Worm (Caenorhabditis elegans) whole organism, L2 larva: Measurements from ENCODE around the gene nhr-28.
A peak's percentile ranks its signal among the peaks of the same experiment; 100 is the strongest.

Experiments
- F13H6.1 ChIP-seq: sonication (generic microtip); optimal IDR thresholded peaks from 2 replicates; lab custom pipeline; 2016; ENCODE audit warnings: missing genetic modification characterization, missing compliant biosample characterization
- Y55F3AM.14 ChIP-seq: fragments of 200-800 bp; sonication (Bioruptor generic); optimal IDR thresholded peaks from 2 replicates; lab custom pipeline; 2018; ENCODE audit warnings: mild to moderate bottlenecking, missing genetic modification characterization, missing compliant biosample characterization
- ZK546.5 ChIP-seq: sonication (generic microtip); optimal IDR thresholded peaks from 2 replicates; lab custom pipeline; 2017; ENCODE audit warnings: missing biosample characterization, missing genetic modification characterization
- alr-1 ChIP-seq: fragments of 150-350 bp; optimal IDR thresholded peaks from 2 replicates; lab custom pipeline; 2014; ENCODE audit warnings: missing biosample characterization, missing genetic modification characterization
- ama-1 ChIP-seq: fragments of 150-350 bp; optimal IDR thresholded peaks from 2 replicates; lab custom pipeline; 2018; ENCODE audit warnings: inconsistent platforms
- blmp-1 ChIP-seq: sonication (generic microtip); optimal IDR thresholded peaks from 2 replicates; lab custom pipeline; 2017; ENCODE audit warnings: missing genetic modification characterization, mild to moderate bottlenecking, missing compliant biosample characterization, antibody characterized with exemption, moderate library complexity; ENCODE audit not compliant: insufficient read depth
- ceh-16 ChIP-seq: fragments of 150-350 bp; optimal IDR thresholded peaks from 2 replicates; lab custom pipeline; 2014; ENCODE audit warnings: missing biosample characterization, missing genetic modification characterization
- ceh-82 ChIP-seq: fragments of 150-350 bp; optimal IDR thresholded peaks from 2 replicates; lab custom pipeline; 2014; ENCODE audit warnings: missing biosample characterization, missing genetic modification characterization
- crh-2 ChIP-seq: sonication (generic microtip); optimal IDR thresholded peaks from 2 replicates; lab custom pipeline; 2017; ENCODE audit warnings: missing biosample characterization, missing genetic modification characterization
- dmd-4 ChIP-seq: sonication (generic microtip); optimal IDR thresholded peaks from 2 replicates; lab custom pipeline; 2017; ENCODE audit warnings: missing biosample characterization, missing genetic modification characterization
- elt-1 ChIP-seq: fragments of 150-350 bp; optimal IDR thresholded peaks from 2 replicates; lab custom pipeline; 2014; ENCODE audit warnings: missing biosample characterization, missing genetic modification characterization
- elt-3 ChIP-seq: sonication (generic microtip); optimal IDR thresholded peaks from 2 replicates; lab custom pipeline; 2017; ENCODE audit warnings: missing biosample characterization, missing genetic modification characterization
- fos-1 ChIP-seq: fragments of 150-350 bp; optimal IDR thresholded peaks from 2 replicates; lab custom pipeline; 2014; ENCODE audit warnings: missing biosample characterization, missing genetic modification characterization
- lin-13 ChIP-seq: fragments of 150-350 bp; optimal IDR thresholded peaks from 2 replicates; lab custom pipeline; 2014; ENCODE audit warnings: missing biosample characterization, missing genetic modification reagents, missing genetic modification characterization
- lin-39 ChIP-seq: fragments of 150-350 bp; optimal IDR thresholded peaks from 2 replicates; lab custom pipeline; 2014; ENCODE audit warnings: missing biosample characterization, missing genetic modification reagents, missing genetic modification characterization
- lsy-2 ChIP-seq, 2 experiments: fragments of 150-350 bp in 1 of 2; sonication (generic microtip) in 1 of 2; optimal IDR thresholded peaks; 2 replicates each; lab custom pipeline; 2014 to 2017; ENCODE audit warnings: missing biosample characterization in 2 of 2, missing genetic modification characterization in 2 of 2
- mab-5 ChIP-seq: fragments of 150-350 bp; optimal IDR thresholded peaks from 2 replicates; lab custom pipeline; 2014; ENCODE audit warnings: missing biosample characterization, missing genetic modification characterization
- mbf-1 ChIP-seq: sonication (generic microtip); optimal IDR thresholded peaks from 2 replicates; lab custom pipeline; 2017; ENCODE audit warnings: missing biosample characterization, missing genetic modification characterization
- mdl-1 ChIP-seq, 2 experiments: fragments of 150-350 bp in 1 of 2; sonication (generic microtip) in 1 of 2; optimal IDR thresholded peaks; 2 replicates each; lab custom pipeline; 2017; ENCODE audit warnings: missing biosample characterization in 2 of 2, missing genetic modification characterization in 2 of 2
- nhr-10 ChIP-seq: sonication (generic microtip); optimal IDR thresholded peaks from 2 replicates; lab custom pipeline; 2017; ENCODE audit warnings: missing biosample characterization, missing genetic modification characterization
- nhr-11 ChIP-seq: fragments of 150-350 bp; optimal IDR thresholded peaks from 2 replicates; lab custom pipeline; 2014; ENCODE audit warnings: missing biosample characterization, missing genetic modification characterization
- nhr-129 ChIP-seq: fragments of 150-350 bp; optimal IDR thresholded peaks from 2 replicates; lab custom pipeline; 2014; ENCODE audit warnings: missing biosample characterization, missing genetic modification characterization
- nhr-21 ChIP-seq: fragments of 150-350 bp; optimal IDR thresholded peaks from 2 replicates; lab custom pipeline; 2014; ENCODE audit warnings: missing biosample characterization, missing genetic modification characterization
- nhr-77 ChIP-seq: fragments of 150-350 bp; optimal IDR thresholded peaks from 2 replicates; lab custom pipeline; 2014; ENCODE audit warnings: missing biosample characterization, missing genetic modification characterization
- peb-1 ChIP-seq: fragments of 150-350 bp; optimal IDR thresholded peaks from 2 replicates; lab custom pipeline; 2014; ENCODE audit warnings: missing biosample characterization, missing genetic modification characterization
- sem-4 ChIP-seq: fragments of 150-350 bp; optimal IDR thresholded peaks from 2 replicates; lab custom pipeline; 2014; ENCODE audit warnings: missing biosample characterization, missing genetic modification reagents, missing genetic modification characterization
- sma-3 ChIP-seq: sonication (generic microtip); optimal IDR thresholded peaks from 2 replicates; lab custom pipeline; 2016; ENCODE audit warnings: missing genetic modification reagents, missing genetic modification characterization, missing compliant biosample characterization
- sma-9 ChIP-seq, 2 experiments: fragments of 150-350 bp in 1 of 2; sonication (generic microtip) in 1 of 2; optimal IDR thresholded peaks; 2 replicates each; lab custom pipeline; 2014 to 2016; ENCODE audit warnings: missing genetic modification characterization in 2 of 2, mild to moderate bottlenecking in 1 of 2, missing biosample characterization in 1 of 2, missing compliant biosample characterization in 1 of 2, missing genetic modification reagents in 1 of 2, moderate library complexity in 1 of 2
- unc-39 ChIP-seq: fragments of 150-350 bp; optimal IDR thresholded peaks from 2 replicates; lab custom pipeline; 2014; ENCODE audit warnings: missing biosample characterization, missing genetic modification characterization
- unc-55 ChIP-seq: fragments of 150-350 bp; sonication (generic microtip); optimal IDR thresholded peaks from 3 replicates; lab custom pipeline; 2014; ENCODE audit warnings: missing biosample characterization, missing genetic modification reagents, missing genetic modification characterization
- unc-62 ChIP-seq: fragments of 150-350 bp; optimal IDR thresholded peaks from 2 replicates; lab custom pipeline; 2014; ENCODE audit warnings: missing biosample characterization, missing genetic modification reagents, missing genetic modification characterization
- zag-1 ChIP-seq: fragments of 150-350 bp; optimal IDR thresholded peaks from 2 replicates; lab custom pipeline; 2014; ENCODE audit warnings: missing biosample characterization, missing genetic modification characterization
- ztf-1 ChIP-seq: fragments of 200-800 bp; sonication (Bioruptor generic); conservative IDR thresholded peaks from 2 replicates; pipeline ENCODE4 v1.3.6; 2022; ENCODE audit warnings: missing genetic modification characterization, missing compliant biosample characterization
- ztf-11 ChIP-seq: sonication (generic microtip); optimal IDR thresholded peaks from 2 replicates; lab custom pipeline; 2017; ENCODE audit warnings: missing biosample characterization, missing genetic modification characterization

nhr-28 gene

DNA sequence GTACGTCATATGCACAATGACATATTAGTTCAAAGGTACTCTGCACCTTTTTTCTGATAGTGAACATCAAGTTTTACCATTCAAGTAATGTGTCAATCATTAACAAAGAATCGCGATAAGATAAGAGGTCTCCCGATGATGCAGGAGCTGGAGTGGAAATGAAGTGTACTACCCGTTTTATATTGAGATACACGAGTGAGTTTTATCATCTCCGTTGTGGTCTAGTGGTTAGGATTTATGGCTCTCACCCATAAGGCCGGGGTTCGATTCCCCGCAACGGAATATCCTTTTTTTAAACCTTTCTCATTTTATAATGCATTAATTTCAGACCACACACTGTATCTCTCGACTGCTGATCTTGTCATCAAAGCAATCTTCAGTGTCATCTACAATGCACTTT lies 23.1 kb downstream of the nhr-28 start (continued):
- peak; percentile 86 for TF ChIP-seq sma-9 (GFP tag; optimal IDR thresholded peaks at IDR 0.05; lab: Kevin White, UChicago)
- TF ChIP-seq sma-9 (tag; optimal IDR thresholded peaks at IDR 0.05; lab: Kevin White, UChicago) = no peak
- no peak for TF ChIP-seq ceh-16 (tag; lab: Kevin White, UChicago)
- no peak for TF ChIP-seq sem-4 (tag; lab: Kevin White, UChicago)
- no peak for TF ChIP-seq blmp-1

DNA sequence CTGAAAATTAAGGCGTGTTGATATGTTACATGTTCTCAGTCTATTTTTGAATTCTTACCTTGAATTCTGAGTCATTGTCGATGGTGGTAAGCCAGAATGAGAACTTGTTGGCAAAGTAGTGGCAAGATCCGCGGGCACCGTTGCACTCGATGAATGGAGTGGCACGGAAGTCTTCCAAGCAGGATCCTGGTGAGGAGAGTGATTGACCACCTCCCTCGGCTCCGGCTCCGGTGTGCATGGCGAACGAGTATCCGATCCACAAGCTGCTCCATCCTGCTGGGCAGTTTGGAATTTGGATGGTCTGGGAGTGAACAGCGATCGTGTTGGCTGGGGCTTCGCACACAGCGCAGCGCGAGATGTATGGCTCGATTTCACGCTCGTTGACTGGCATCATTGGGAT lies 26.3 kb downstream of the nhr-28 start:
- TF ChIP-seq lin-39 (tag; lab: Kevin White, UChicago) = no peak
- TF ChIP-seq ztf-11 (tag; lab: Kevin White, UChicago) = no peak
- TF ChIP-seq F13H6.1 (tag; lab: Kevin White, UChicago) = no peak
- TF ChIP-seq nhr-77 = no peak
- no peak for TF ChIP-seq nhr-10 (tag; lab: Kevin White, UChicago)
- no peak for TF ChIP-seq fos-1 (tag; lab: Kevin White, UChicago)
- TF ChIP-seq lsy-2 (tag; optimal IDR thresholded peaks at IDR 0.05; lab: Kevin White, UChicago) = no peak
- TF ChIP-seq elt-3 = no peak
- TF ChIP-seq unc-39 (tag; lab: Kevin White, UChicago) = no peak
- TF ChIP-seq unc-62 = no peak
- TF ChIP-seq mdl-1 (tag; optimal IDR thresholded peaks at IDR 0.05; lab: Kevin White, UChicago) = no peak
- TF ChIP-seq sma-3 (GFP tag; lab: Kevin White, UChicago) = no peak
- TF ChIP-seq elt-1 (tag; lab: Kevin White, UChicago) = no peak
- no peak for TF ChIP-seq peb-1 (tag; lab: Kevin White, UChicago)

ce11 chrX:16381908-16382307 lies 27.1 kb downstream of the nhr-28 start:
- TF ChIP-seq nhr-11 = no peak
- TF ChIP-seq ceh-82 (tag; lab: Kevin White, UChicago) = no peak
- no peak for TF ChIP-seq nhr-21
- TF ChIP-seq dmd-4 (tag; lab: Kevin White, UChicago) = no peak
- TF ChIP-seq alr-1 (tag; lab: Kevin White, UChicago) = no peak
- no peak for TF ChIP-seq ama-1 (lab: Kevin White, UChicago)
- TF ChIP-seq mbf-1 (tag; lab: Kevin White, UChicago) = no peak
- TF ChIP-seq elt-3 = no peak
- no peak for TF ChIP-seq zag-1 (tag; lab: Kevin White, UChicago)
- no peak for TF ChIP-seq nhr-129
- no peak for TF ChIP-seq mdl-1 (tag; optimal IDR thresholded peaks at IDR 0.05; lab: Kevin White, UChicago)
- no peak for TF ChIP-seq sma-9 (GFP tag; optimal IDR thresholded peaks at IDR 0.05; lab: Kevin White, UChicago)
- no peak for TF ChIP-seq sma-9 (tag; optimal IDR thresholded peaks at IDR 0.05; lab: Kevin White, UChicago)
- TF ChIP-seq nhr-10 (tag; lab: Kevin White, UChicago) = no peak
- no peak for TF ChIP-seq lin-39 (tag; lab: Kevin White, UChicago)

- TF ChIP-seq sma-3 (GFP tag; lab: Kevin White, UChicago) (no peak), nhr-21 (no peak)
- TF ChIP-seq, all 48 proteins: peak for 0
These were observed 28.3 kb downstream of the nhr-28 start for ce11 chrX:16383084-16383483.

DNA sequence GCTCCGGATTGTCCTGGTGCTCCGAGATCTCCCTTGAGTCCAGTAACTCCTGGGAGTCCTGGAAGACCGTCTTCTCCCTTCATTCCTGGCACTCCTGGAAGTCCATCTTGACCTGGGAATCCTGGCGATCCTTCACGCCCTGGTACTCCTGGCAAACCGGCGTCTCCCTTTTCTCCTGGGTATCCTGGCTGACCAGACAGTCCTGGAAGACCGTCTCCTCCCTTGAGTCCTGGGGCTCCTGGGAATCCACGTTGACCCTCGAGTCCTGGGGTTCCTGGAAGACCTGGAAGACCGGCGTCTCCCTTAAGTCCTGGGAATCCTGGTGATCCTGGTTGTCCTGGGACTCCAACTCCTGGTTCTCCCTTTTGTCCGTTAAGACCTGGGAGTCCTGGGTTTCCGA lies 29.2 kb downstream of the nhr-28 start:
- TF ChIP-seq crh-2 (tag; lab: Kevin White, UChicago) = no peak
- no peak for TF ChIP-seq nhr-77
- no peak for TF ChIP-seq fos-1 (tag; lab: Kevin White, UChicago)
- no peak for TF ChIP-seq F13H6.1 (tag; lab: Kevin White, UChicago)
- TF ChIP-seq mbf-1 (tag; lab: Kevin White, UChicago) = no peak
- TF ChIP-seq nhr-11 = no peak
- TF ChIP-seq sma-3 (GFP tag; lab: Kevin White, UChicago) = no peak
- TF ChIP-seq lin-13 (GFP tag; lab: Kevin White, UChicago) = no peak
- no peak for TF ChIP-seq sem-4 (tag; lab: Kevin White, UChicago)
- TF ChIP-seq elt-1 (tag; lab: Kevin White, UChicago) = no peak
- no peak for TF ChIP-seq ceh-16 (tag; lab: Kevin White, UChicago)
- TF ChIP-seq nhr-129 = no peak
- no peak for TF ChIP-seq unc-55 (GFP tag; lab: Kevin White, UChicago)
- TF ChIP-seq zag-1 (tag; lab: Kevin White, UChicago) = no peak
- TF ChIP-seq ztf-11 (tag; lab: Kevin White, UChicago) = no peak
- TF ChIP-seq ztf-1 (GFP tag; lab: Robert Waterston, UW) = no peak
- no peak for TF ChIP-seq Y55F3AM.14 (GFP tag; lab: Kevin White, UChicago)
- no peak for TF ChIP-seq alr-1 (tag; lab: Kevin White, UChicago)
- TF ChIP-seq mab-5 (tag; lab: Kevin White, UChicago) = no peak
- no peak for TF ChIP-seq ZK546.5 (tag; lab: Kevin White, UChicago)
